Fruit fly (Drosophila melanogaster) whole organism, embryonic: ENCODE measurements around the gene CG17327.

Experiments used
- CG10267 ChIP-seq: fragments of 200-800 bp; sonication (Bioruptor generic); optimal IDR thresholded peaks from 2 replicates; lab custom pipeline; 2018; ENCODE audit warnings: missing biosample characterization, mild to moderate bottlenecking, missing genetic modification characterization, moderate library complexity
- CG10462 ChIP-seq: fragments of 200-800 bp; sonication (Bioruptor generic); optimal IDR thresholded peaks from 2 replicates; lab custom pipeline; 2016; ENCODE audit warnings: missing biosample characterization, missing genetic modification characterization
- CG11560 ChIP-seq: fragments of 200-800 bp; sonication (Bioruptor generic); IDR thresholded peaks from 3 replicates; pipeline ENCODE4 v1.3.6; 2022; ENCODE audit warnings: missing biosample characterization, missing genetic modification characterization
- CG11723 ChIP-seq: fragments of 200-800 bp; sonication (Bioruptor generic); optimal IDR thresholded peaks from 2 replicates; lab custom pipeline; 2017; ENCODE audit warnings: missing biosample characterization, mild to moderate bottlenecking, missing genetic modification characterization
- CG12659 ChIP-seq: fragments of 200-800 bp; sonication (Bioruptor generic); optimal IDR thresholded peaks from 3 replicates; lab custom pipeline; 2017; ENCODE audit warnings: mild to moderate bottlenecking, missing biosample characterization, missing genetic modification reagents, missing genetic modification characterization
- CG1529 ChIP-seq: fragments of 200-800 bp; sonication (Bioruptor generic); optimal IDR thresholded peaks from 3 replicates; lab custom pipeline; 2018; ENCODE audit warnings: missing biosample characterization, missing genetic modification characterization
- CG15479 ChIP-seq: fragments of 200-800 bp; sonication (Bioruptor generic); optimal IDR thresholded peaks from 3 replicates; lab custom pipeline; 2019; ENCODE audit warnings: missing biosample characterization, mild to moderate bottlenecking, missing genetic modification characterization, moderate library complexity
- CG15514 ChIP-seq: fragments of 200-800 bp; sonication (Bioruptor generic); optimal IDR thresholded peaks from 3 replicates; lab custom pipeline; 2017; ENCODE audit warnings: missing biosample characterization, missing genetic modification characterization, mild to moderate bottlenecking, moderate library complexity, missing genetic modification reagents
- CG15601 ChIP-seq: fragments of 200-800 bp; sonication (Bioruptor generic); optimal IDR thresholded peaks from 3 replicates; lab custom pipeline; 2019; ENCODE audit warnings: missing biosample characterization, mild to moderate bottlenecking, missing genetic modification characterization, moderate library complexity
- CG1603 ChIP-seq: fragments of 200-800 bp; sonication (Bioruptor generic); optimal IDR thresholded peaks from 2 replicates; lab custom pipeline; 2019; ENCODE audit warnings: missing biosample characterization, mild to moderate bottlenecking, missing genetic modification characterization, moderate library complexity
- CG16863 ChIP-seq: fragments of 200-800 bp; sonication (Bioruptor generic); optimal IDR thresholded peaks from 3 replicates; lab custom pipeline; 2016; ENCODE audit warnings: missing biosample characterization, missing genetic modification characterization
- CG17359 ChIP-seq: fragments of 200-800 bp; sonication (Bioruptor generic); optimal IDR thresholded peaks from 3 replicates; lab custom pipeline; 2018; ENCODE audit warnings: missing biosample characterization, mild to moderate bottlenecking, missing genetic modification characterization, moderate library complexity
- CG2120 ChIP-seq: fragments of 200-800 bp; sonication (Bioruptor generic); optimal IDR thresholded peaks from 3 replicates; lab custom pipeline; 2016; ENCODE audit warnings: missing biosample characterization, missing genetic modification characterization
- CG31441 ChIP-seq: fragments of 200-800 bp; sonication (Bioruptor generic); IDR thresholded peaks from 2 replicates; pipeline ENCODE4 v1.3.6; 2022; ENCODE audit warnings: missing biosample characterization, missing genetic modification characterization
- CG6254 ChIP-seq: fragments of 200-800 bp; sonication (Bioruptor generic); optimal IDR thresholded peaks from 3 replicates; lab custom pipeline; 2017; ENCODE audit warnings: mild to moderate bottlenecking, missing biosample characterization, missing genetic modification reagents, missing genetic modification characterization
- CG7987 ChIP-seq: fragments of 200-800 bp; sonication (Bioruptor generic); optimal IDR thresholded peaks from 2 replicates; lab custom pipeline; 2018; ENCODE audit warnings: missing biosample characterization, mild to moderate bottlenecking, missing genetic modification characterization, moderate library complexity
- CG9797 ChIP-seq: fragments of 200-800 bp; sonication (Bioruptor generic); optimal IDR thresholded peaks from 3 replicates; lab custom pipeline; 2018; ENCODE audit warnings: missing biosample characterization, mild to moderate bottlenecking, missing genetic modification characterization
- Dek ChIP-seq: fragments of 200-800 bp; sonication (Bioruptor generic); optimal IDR thresholded peaks from 3 replicates; lab custom pipeline; 2019; ENCODE audit warnings: missing biosample characterization, mild to moderate bottlenecking, missing genetic modification characterization, moderate library complexity
- GATAe ChIP-seq: fragments of 200-800 bp; sonication (Bioruptor generic); conservative IDR thresholded peaks from 2 replicates; pipeline ENCODE4 v1.3.6; 2022; ENCODE audit warnings: missing biosample characterization, missing genetic modification characterization
- H2.0 ChIP-seq: fragments of 200-800 bp; sonication (Bioruptor generic); IDR thresholded peaks from 2 replicates; pipeline ENCODE4 v1.3.6; 2022; ENCODE audit warnings: missing biosample characterization, missing genetic modification characterization
- HLH54F ChIP-seq: fragments of 200-800 bp; sonication (Bioruptor generic); optimal IDR thresholded peaks from 3 replicates; lab custom pipeline; 2016; ENCODE audit warnings: missing biosample characterization, missing genetic modification characterization
- Hand ChIP-seq: fragments of 200-800 bp; sonication (Bioruptor generic); optimal IDR thresholded peaks from 2 replicates; lab custom pipeline; 2017; ENCODE audit warnings: mild to moderate bottlenecking, missing biosample characterization, missing genetic modification reagents, missing genetic modification characterization
- Hr39 ChIP-seq: fragments of >200 bp; optimal IDR thresholded peaks from 2 replicates; lab custom pipeline; 2017
- Hsf ChIP-seq: fragments of 200-800 bp; sonication (Bioruptor generic); optimal IDR thresholded peaks from 3 replicates; lab custom pipeline; 2016; ENCODE audit warnings: missing biosample characterization, missing genetic modification characterization
- Mad ChIP-seq: fragments of 200-800 bp; sonication (Bioruptor generic); optimal IDR thresholded peaks from 2 replicates; lab custom pipeline; 2016; ENCODE audit warnings: missing biosample characterization, missing genetic modification characterization
- Max ChIP-seq: fragments of 200-800 bp; sonication (Bioruptor generic); optimal IDR thresholded peaks from 2 replicates; lab custom pipeline; 2016; ENCODE audit warnings: missing biosample characterization, mild to moderate bottlenecking, missing genetic modification characterization
- NC2β ChIP-seq: fragments of 200-800 bp; sonication (Bioruptor generic); optimal IDR thresholded peaks from 2 replicates; lab custom pipeline; 2016; ENCODE audit warnings: missing biosample characterization, missing genetic modification characterization
- Oli ChIP-seq: fragments of 200-800 bp; sonication (Bioruptor generic); optimal IDR thresholded peaks from 2 replicates; lab custom pipeline; 2018; ENCODE audit warnings: missing biosample characterization, mild to moderate bottlenecking, missing genetic modification characterization, moderate library complexity
- Sox100B ChIP-seq: fragments of 200-800 bp; sonication (Bioruptor generic); optimal IDR thresholded peaks from 3 replicates; lab custom pipeline; 2018; ENCODE audit warnings: missing biosample characterization, mild to moderate bottlenecking, missing genetic modification characterization
- Tbp ChIP-seq: fragments of >200 bp; optimal IDR thresholded peaks from 2 replicates; lab custom pipeline; 2018; ENCODE audit warnings: missing biosample characterization, missing genetic modification characterization
- Usf ChIP-seq: fragments of 200-800 bp; sonication (Bioruptor generic); optimal IDR thresholded peaks from 2 replicates; lab custom pipeline; 2017; ENCODE audit warnings: missing genotype, missing biosample characterization, missing genetic modification characterization
- bbx ChIP-seq: fragments of 200-800 bp; sonication (Bioruptor generic); IDR thresholded peaks from 2 replicates; pipeline ENCODE4 v1.3.6; 2022; ENCODE audit warnings: missing biosample characterization, missing genetic modification characterization; ENCODE audit not compliant: partially characterized antibody
- btn ChIP-seq: fragments of 200-800 bp; sonication (Bioruptor generic); optimal IDR thresholded peaks from 2 replicates; lab custom pipeline; 2016; ENCODE audit warnings: missing biosample characterization, missing genetic modification characterization
- chinmo ChIP-seq: fragments of 200-800 bp; sonication (Bioruptor generic); IDR thresholded peaks from 4 replicates; pipeline ENCODE4 v1.3.6; 2022; ENCODE audit warnings: missing biosample characterization, missing genetic modification characterization; ENCODE audit not compliant: partially characterized antibody
- dm ChIP-seq: fragments of 200-800 bp; sonication (Bioruptor generic); optimal IDR thresholded peaks from 3 replicates; lab custom pipeline; 2016; ENCODE audit warnings: missing biosample characterization, missing genetic modification characterization
- dpn ChIP-seq, 2 experiments: fragments of 200-800 bp; sonication (Bioruptor generic); optimal IDR thresholded peaks; 3 replicates each; lab custom pipeline; 2016; ENCODE audit warnings: missing biosample characterization in 2 of 2, missing genetic modification characterization in 2 of 2
- exex ChIP-seq: fragments of 200-800 bp; sonication (Bioruptor generic); optimal IDR thresholded peaks from 4 replicates; lab custom pipeline; 2018; ENCODE audit warnings: missing biosample characterization, mild to moderate bottlenecking, missing genetic modification characterization, moderate library complexity
- fru ChIP-seq: fragments of >200 bp; optimal IDR thresholded peaks from 2 replicates; lab custom pipeline; 2017
- gem ChIP-seq: fragments of 200-800 bp; sonication (Bioruptor generic); optimal IDR thresholded peaks from 2 replicates; lab custom pipeline; 2019; ENCODE audit warnings: missing biosample characterization, mild to moderate bottlenecking, missing genetic modification characterization, moderate library complexity
- gsb-n ChIP-seq: fragments of 200-800 bp; sonication (Bioruptor generic); optimal IDR thresholded peaks from 3 replicates; lab custom pipeline; 2018; ENCODE audit warnings: missing biosample characterization, mild to moderate bottlenecking, missing genetic modification characterization
- hth ChIP-seq: fragments of >200 bp; optimal IDR thresholded peaks from 2 replicates; lab custom pipeline; 2017; ENCODE audit warnings: inconsistent platforms
- jing ChIP-seq: fragments of 200-800 bp; sonication (Bioruptor generic); optimal IDR thresholded peaks from 2 replicates; lab custom pipeline; 2018; ENCODE audit warnings: missing biosample characterization, mild to moderate bottlenecking, missing genetic modification characterization
- kah ChIP-seq: fragments of 200-800 bp; sonication (Bioruptor generic); optimal IDR thresholded peaks from 2 replicates; lab custom pipeline; 2018; ENCODE audit warnings: missing biosample characterization, mild to moderate bottlenecking, missing genetic modification characterization
- mirr ChIP-seq: fragments of 200-800 bp; sonication (Bioruptor generic); optimal IDR thresholded peaks from 3 replicates; lab custom pipeline; 2018; ENCODE audit warnings: missing biosample characterization, mild to moderate bottlenecking, missing genetic modification characterization
- pros ChIP-seq: fragments of 200-800 bp; sonication (Bioruptor generic); optimal IDR thresholded peaks from 3 replicates; lab custom pipeline; 2019; ENCODE audit warnings: missing biosample characterization, mild to moderate bottlenecking, missing genetic modification characterization, moderate library complexity
- salm ChIP-seq: fragments of 200-800 bp; sonication (Bioruptor generic); optimal IDR thresholded peaks from 2 replicates; lab custom pipeline; 2018; ENCODE audit warnings: missing biosample characterization, mild to moderate bottlenecking, missing genetic modification characterization
- sens-2 ChIP-seq: fragments of 200-800 bp; sonication (Bioruptor generic); IDR thresholded peaks from 2 replicates; pipeline ENCODE4 v1.3.6; 2022; ENCODE audit warnings: missing biosample characterization, missing genetic modification characterization
- shn ChIP-seq: fragments of 200-800 bp; sonication (Bioruptor generic); optimal IDR thresholded peaks from 3 replicates; lab custom pipeline; 2016; ENCODE audit warnings: missing biosample characterization, missing genetic modification characterization
- slp2 ChIP-seq: fragments of 200-800 bp; sonication (Bioruptor generic); optimal IDR thresholded peaks from 2 replicates; lab custom pipeline; 2016; ENCODE audit warnings: missing biosample characterization, missing genetic modification characterization
- trem ChIP-seq: fragments of 200-800 bp; optimal IDR thresholded peaks from 3 replicates; lab custom pipeline; 2019; ENCODE audit warnings: missing biosample characterization, mild to moderate bottlenecking, missing genetic modification characterization, moderate library complexity

Gene CG17327

DNA sequence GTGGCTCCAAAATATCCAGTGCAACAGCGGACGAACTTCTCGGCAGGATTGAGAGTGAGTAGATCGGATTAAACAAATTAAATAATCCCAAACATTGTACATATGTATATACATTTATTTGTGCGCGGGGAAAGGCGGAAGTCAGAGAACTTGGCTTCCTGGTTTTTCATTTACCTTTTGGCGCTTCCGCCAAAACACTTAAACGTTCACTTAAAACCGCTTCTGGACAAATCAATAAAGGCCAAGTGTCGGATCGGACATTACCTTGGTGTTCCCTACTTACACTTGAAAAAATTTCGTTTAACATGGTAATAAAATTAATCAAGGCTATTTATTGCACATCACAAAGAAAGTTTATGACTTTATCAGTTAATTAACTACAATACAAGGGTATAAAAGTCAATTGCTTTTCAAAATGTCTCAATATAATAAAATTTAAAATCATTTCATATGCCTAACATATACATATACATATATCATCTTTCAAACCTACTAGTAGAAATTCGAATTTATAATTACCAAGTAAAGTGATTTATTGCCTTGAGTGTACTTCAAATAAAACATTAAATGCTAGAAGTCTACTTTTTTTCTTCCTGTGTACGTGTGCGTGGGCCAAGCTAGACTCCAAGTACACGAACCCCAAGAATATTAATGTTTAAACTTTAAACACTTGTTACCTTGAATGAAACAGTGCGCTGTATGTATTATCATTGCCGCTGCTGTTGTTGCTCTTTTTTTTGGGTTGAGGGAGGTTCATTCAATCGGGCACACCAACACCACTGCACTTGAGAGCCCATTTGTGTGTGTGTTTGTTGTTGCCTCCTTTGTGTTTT, 16.0 kb downstream of the CG17327 start (continued):
- no peak for TF ChIP-seq slp2 (GFP tag; lab: Kevin White, UChicago)
- no peak for TF ChIP-seq Hand (GFP tag; lab: Kevin White, UChicago)
- no peak for TF ChIP-seq GATAe (GFP tag; lab: Robert Waterston, UW)
- peak; percentile 71 for TF ChIP-seq Sox100B (GFP tag; lab: Kevin White, UChicago)
- TF ChIP-seq CG10267 (tag; lab: Kevin White, UChicago), result peak; percentile 67
- no peak for TF ChIP-seq hth (lab: Kevin White, UChicago)
- peak; percentile 9 for TF ChIP-seq CG16863 (GFP tag; lab: Kevin White, UChicago)
- TF ChIP-seq gsb-n (tag; lab: Kevin White, UChicago), result no peak
- TF ChIP-seq mirr (GFP tag; lab: Kevin White, UChicago), result no peak
- no peak for TF ChIP-seq fru (lab: Kevin White, UChicago)
- peak; percentile 69 for TF ChIP-seq Oli (tag; lab: Kevin White, UChicago)
- peak; percentile 35 for TF ChIP-seq Max (GFP tag; lab: Kevin White, UChicago)
- no peak for TF ChIP-seq CG11560
- peak; percentile 38 to 41 for TF ChIP-seq dpn (GFP tag; optimal IDR thresholded peaks at IDR 0.05; lab: Kevin White, UChicago)
- TF ChIP-seq dm, result no peak
- peak; percentile 54 for TF ChIP-seq CG2120 (GFP tag; lab: Kevin White, UChicago)
- no peak for TF ChIP-seq Dek (tag; lab: Kevin White, UChicago)
- peak; percentile 86 for TF ChIP-seq gem
- no peak for TF ChIP-seq kah
- peak; percentile 23 for TF ChIP-seq CG1529 (GFP tag; lab: Kevin White, UChicago)
- peak; percentile 17 for TF ChIP-seq Usf (GFP tag; lab: Kevin White, UChicago)
- no peak for TF ChIP-seq CG7987 (GFP tag; lab: Kevin White, UChicago)
- peak; percentile 1 for TF ChIP-seq exex (tag; lab: Kevin White, UChicago)
- TF ChIP-seq CG15601 (tag; lab: Kevin White, UChicago), result no peak
- no peak for TF ChIP-seq Tbp (GFP tag; lab: Kevin White, UChicago)
- no peak for TF ChIP-seq CG15479
- no peak for TF ChIP-seq sens-2 (GFP tag; lab: Robert Waterston, UW)
- TF ChIP-seq H2.0 (GFP tag; lab: Robert Waterston, UW), result peak; percentile 57; the same call in 1 of the 2 replicates
- no peak for TF ChIP-seq Hr39 (lab: Kevin White, UChicago)
- TF ChIP-seq HLH54F, result peak; percentile 4
- peak; percentile 19 for TF ChIP-seq CG10462 (GFP tag; lab: Kevin White, UChicago)
- peak; percentile 7 for TF ChIP-seq salm (tag; lab: Kevin White, UChicago)
- no peak for TF ChIP-seq CG9797 (GFP tag; lab: Kevin White, UChicago)
- TF ChIP-seq CG31441, result no peak; the same call in 1 of the 2 replicates
- peak; percentile 0 for TF ChIP-seq jing (GFP tag; lab: Kevin White, UChicago)
- peak; percentile 47 for TF ChIP-seq CG6254 (GFP tag; lab: Kevin White, UChicago)
- peak; percentile 75 for TF ChIP-seq CG17359 (tag; lab: Kevin White, UChicago)
- peak; percentile 19 for TF ChIP-seq Mad
- peak; percentile 22 for TF ChIP-seq CG1603
- no peak for TF ChIP-seq btn (GFP tag; lab: Kevin White, UChicago)
- TF ChIP-seq trem (tag; lab: Kevin White, UChicago), result peak; percentile 34
- no peak for TF ChIP-seq bbx (GFP tag; lab: Robert Waterston, UW)
- TF ChIP-seq Hsf (GFP tag; lab: Kevin White, UChicago), result peak; percentile 44
- no peak for TF ChIP-seq pros (GFP tag; lab: Kevin White, UChicago)
- peak; percentile 70; the same call in 1 of the 4 replicates for TF ChIP-seq chinmo
- peak; percentile 41 for TF ChIP-seq CG12659 (GFP tag; lab: Kevin White, UChicago)
- no peak for TF ChIP-seq NC2β (GFP tag; lab: Kevin White, UChicago)
- peak; percentile 47 for TF ChIP-seq CG11723
- TF ChIP-seq CG15514 (GFP tag; lab: Kevin White, UChicago), result peak; percentile 40
- TF ChIP-seq shn, result no peak
